Worm (Caenorhabditis elegans): ENCODE measurements around the gene B0280.11.

B0280.11 gene

DNA sequence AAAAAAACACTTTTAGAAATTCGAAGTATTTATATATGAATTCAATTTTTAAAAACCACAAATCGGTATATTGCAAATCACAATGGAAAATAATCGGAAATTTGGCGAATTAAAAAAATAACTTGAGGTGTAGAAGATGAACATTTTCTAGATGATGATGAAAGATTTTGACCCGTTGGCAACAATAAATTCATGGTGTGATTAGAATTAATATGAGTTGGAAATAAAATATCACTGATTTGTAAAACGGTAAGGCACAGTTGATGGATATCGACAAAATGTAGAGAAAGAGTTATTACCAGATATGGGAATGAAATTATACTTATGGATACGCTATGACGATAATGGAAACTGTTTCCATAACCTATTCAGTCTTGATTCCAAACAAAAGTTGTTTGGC lies 25.8 kb downstream of the B0280.11 start:
- no peak for TF ChIP-seq unc-62 (GFP tag; optimal IDR thresholded peaks at IDR 0.05)

DNA sequence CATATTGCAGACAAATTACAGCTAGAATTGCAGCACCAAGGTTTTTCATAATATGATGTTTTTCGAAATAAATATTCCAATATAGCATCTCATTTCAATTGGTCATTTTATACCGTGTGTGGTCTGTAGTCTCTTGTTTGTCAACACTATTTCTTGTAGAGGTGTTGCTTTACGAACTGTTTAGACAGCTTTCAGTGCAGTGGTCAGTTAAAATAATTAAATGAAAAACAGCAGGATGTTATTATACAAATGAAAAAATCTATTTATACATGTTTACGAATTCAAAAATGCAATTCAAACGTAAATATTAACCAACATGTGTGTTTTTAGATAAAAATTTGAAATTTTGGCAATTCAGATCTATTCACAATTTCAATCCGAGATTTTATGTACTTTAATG lies 26.3 kb downstream of the B0280.11 start, which contains the start of gene B0280.7:
Gene B0280.7, minus strand, starts transcription at position 101 of the 400 bp plus-strand sequence.
- no peak for TF ChIP-seq nhr-237 (tag; optimal IDR thresholded peaks at IDR 0.05)
- no peak for TF ChIP-seq ceh-39 (tag; optimal IDR thresholded peaks at IDR 0.05)
- TF ChIP-seq M03D4.4 (tag; optimal IDR thresholded peaks at IDR 0.05), result no peak
- no peak for TF ChIP-seq ztf-11 (tag; optimal IDR thresholded peaks at IDR 0.05)
- no peak for TF ChIP-seq flh-1 (GFP tag; optimal IDR thresholded peaks at IDR 0.05)
- no peak for TF ChIP-seq blmp-1 (tag; optimal IDR thresholded peaks at IDR 0.05)
- no peak for TF ChIP-seq hlh-1 (tag; optimal IDR thresholded peaks at IDR 0.05)
- TF ChIP-seq lin-32 (GFP tag; optimal IDR thresholded peaks at IDR 0.05), result no peak
- no peak for TF ChIP-seq nhr-76 (tag; optimal IDR thresholded peaks at IDR 0.05)
- no peak for TF ChIP-seq elt-3 (tag; optimal IDR thresholded peaks at IDR 0.05)

DNA sequence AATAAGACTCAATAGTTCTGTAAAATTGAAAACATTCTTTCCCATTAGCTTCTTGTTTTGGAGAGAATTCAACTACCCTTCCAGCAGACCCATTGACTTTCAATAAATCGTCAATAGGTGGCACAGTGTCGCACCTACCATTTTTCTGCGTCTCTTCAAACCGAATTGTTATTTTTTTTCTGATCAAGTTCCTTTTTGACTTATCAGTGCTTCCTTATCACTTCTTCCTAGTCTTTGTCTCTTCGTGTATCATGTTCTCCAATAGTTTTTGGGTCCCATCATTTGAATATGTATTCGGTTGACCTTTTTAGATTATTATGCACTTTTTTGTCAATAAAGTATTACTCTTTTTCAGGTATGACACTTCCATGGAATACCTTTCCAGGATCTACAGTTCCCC lies 30.1 kb downstream of the B0280.11 start, which contains the start of gene odd-1:
Gene odd-1, plus strand, starts transcription at position 349 of the 400 bp plus-strand sequence.
- TF ChIP-seq cnd-1 (tag; optimal IDR thresholded peaks at IDR 0.05), result no peak
- no peak for TF ChIP-seq mab-5 (tag; optimal IDR thresholded peaks at IDR 0.05)
- TF ChIP-seq snpc-4 (tag; optimal IDR thresholded peaks at IDR 0.05), result no peak
- TF ChIP-seq drap-1 (GFP tag; optimal IDR thresholded peaks at IDR 0.05), result no peak
- no peak for TF ChIP-seq bed-3 (GFP tag; optimal IDR thresholded peaks at IDR 0.05)
- no peak for TF ChIP-seq unc-39 (tag; optimal IDR thresholded peaks at IDR 0.05)
- TF ChIP-seq nhr-12 (tag; optimal IDR thresholded peaks at IDR 0.05), result no peak
- no peak for TF ChIP-seq nhr-237 (tag; optimal IDR thresholded peaks at IDR 0.05)
- TF ChIP-seq elt-1 (tag; optimal IDR thresholded peaks at IDR 0.05; ENCODE audit: borderline replicate concordance, insufficient read depth), result no peak
- TF ChIP-seq ceh-39 (tag; optimal IDR thresholded peaks at IDR 0.05), result no peak
- TF ChIP-seq ceh-43 (GFP tag; optimal IDR thresholded peaks at IDR 0.05), result no peak
- no peak for TF ChIP-seq sptf-1 (tag; optimal IDR thresholded peaks at IDR 0.05)
- TF ChIP-seq ces-1 (GFP tag; optimal IDR thresholded peaks at IDR 0.05), result no peak
- no peak for TF ChIP-seq ceh-83 (GFP tag; optimal IDR thresholded peaks at IDR 0.05)
- no peak for TF ChIP-seq sem-2 (GFP tag; optimal IDR thresholded peaks at IDR 0.05)
- TF ChIP-seq lsy-2 (tag; optimal IDR thresholded peaks at IDR 0.05), result no peak
- no peak for TF ChIP-seq unc-62 (GFP tag; optimal IDR thresholded peaks at IDR 0.05)
- TF ChIP-seq mls-2 (tag; optimal IDR thresholded peaks at IDR 0.05), result no peak
- no peak for TF ChIP-seq mep-1 (tag; optimal IDR thresholded peaks at IDR 0.05)
- no peak for TF ChIP-seq ham-2 (GFP tag; optimal IDR thresholded peaks at IDR 0.05)

DNA sequence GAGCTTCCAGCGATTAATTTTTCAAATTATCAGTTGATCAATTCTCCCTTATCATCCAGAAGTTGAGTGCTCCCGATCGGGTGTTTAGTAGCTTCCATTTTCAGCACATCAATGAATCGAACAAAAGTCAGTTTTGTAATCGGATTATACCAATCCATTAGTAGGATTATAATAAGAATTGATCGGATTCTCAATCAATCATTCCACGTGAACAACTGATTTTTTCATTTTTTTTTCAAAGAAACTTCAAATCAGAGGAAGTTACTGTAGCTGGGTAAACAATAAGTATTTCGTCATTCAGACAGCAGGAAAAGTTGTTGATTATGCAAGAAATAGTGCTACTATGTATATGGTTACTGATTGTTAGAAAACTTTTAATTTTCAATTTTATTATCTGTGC lies 31.2 kb downstream of the B0280.11 start:
- TF ChIP-seq nhr-2 (tag; optimal IDR thresholded peaks at IDR 0.05) (no peak), ham-2 (GFP tag; optimal IDR thresholded peaks at IDR 0.05) (no peak), tbx-8 (GFP tag; optimal IDR thresholded peaks at IDR 0.05) (no peak), ceh-43 (GFP tag; optimal IDR thresholded peaks at IDR 0.05) (no peak), zip-8 (tag; optimal IDR thresholded peaks at IDR 0.05) (no peak), ceh-83 (GFP tag; optimal IDR thresholded peaks at IDR 0.05) (no peak), snpc-4 (tag; optimal IDR thresholded peaks at IDR 0.05) (no peak), sem-2 (GFP tag; optimal IDR thresholded peaks at IDR 0.05) (no peak), mep-1 (tag; optimal IDR thresholded peaks at IDR 0.05) (no peak), elt-3 (tag; optimal IDR thresholded peaks at IDR 0.05) (no peak), unc-120 (tag; optimal IDR thresholded peaks at IDR 0.05; ENCODE audit: poor library complexity, severe bottlenecking) (no peak), blmp-1 (tag; optimal IDR thresholded peaks at IDR 0.05) (no peak), nhr-76 (tag; optimal IDR thresholded peaks at IDR 0.05) (no peak), unc-39 (tag; optimal IDR thresholded peaks at IDR 0.05) (no peak), ztf-11 (tag; optimal IDR thresholded peaks at IDR 0.05) (no peak)

DNA sequence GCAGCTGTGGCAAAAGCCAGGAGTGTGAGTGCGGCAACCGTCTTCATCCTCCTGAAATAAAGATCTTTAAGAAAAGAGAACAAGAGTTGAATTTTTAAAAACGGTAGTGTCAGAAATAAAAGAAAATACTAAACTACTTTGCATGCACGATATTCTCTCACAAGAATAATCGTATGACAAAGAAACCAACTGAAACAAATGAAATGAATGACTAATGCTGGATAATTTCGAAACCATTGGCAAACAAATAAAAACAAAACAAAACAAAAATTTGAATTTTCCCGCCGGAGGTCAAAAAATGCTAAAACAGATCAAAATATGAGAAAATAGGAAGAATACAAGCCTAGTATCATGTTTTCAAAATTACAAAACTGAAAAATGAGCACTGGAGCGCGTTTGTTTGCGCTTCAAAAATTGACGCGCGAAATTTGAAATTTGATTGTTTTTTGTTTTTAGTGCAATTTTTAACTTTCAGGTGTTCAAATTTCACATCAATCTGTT lies 34.1 kb downstream of the B0280.11 start, which contains the start of gene cpg-2:
Gene cpg-2, minus strand, starts transcription at position 51 of the 501 bp plus-strand sequence.
- TF ChIP-seq zip-8 (tag; optimal IDR thresholded peaks at IDR 0.05) (no peak), mep-1 (tag; optimal IDR thresholded peaks at IDR 0.05) (no peak), nhr-12 (tag; optimal IDR thresholded peaks at IDR 0.05) (no peak), lsy-2 (tag; optimal IDR thresholded peaks at IDR 0.05) (no peak), lin-32 (GFP tag; optimal IDR thresholded peaks at IDR 0.05) (no peak), nhr-237 (tag; optimal IDR thresholded peaks at IDR 0.05) (no peak), elt-1 (tag; optimal IDR thresholded peaks at IDR 0.05; ENCODE audit: borderline replicate concordance, insufficient read depth) (no peak), lin-13 (tag; optimal IDR thresholded peaks at IDR 0.05) (no peak)
